Worm (Caenorhabditis elegans): ENCODE data around the gene srh-60.
A peak's percentile ranks its signal among the peaks of the same experiment; 100 is the strongest.

srh-60 gene

DNA sequence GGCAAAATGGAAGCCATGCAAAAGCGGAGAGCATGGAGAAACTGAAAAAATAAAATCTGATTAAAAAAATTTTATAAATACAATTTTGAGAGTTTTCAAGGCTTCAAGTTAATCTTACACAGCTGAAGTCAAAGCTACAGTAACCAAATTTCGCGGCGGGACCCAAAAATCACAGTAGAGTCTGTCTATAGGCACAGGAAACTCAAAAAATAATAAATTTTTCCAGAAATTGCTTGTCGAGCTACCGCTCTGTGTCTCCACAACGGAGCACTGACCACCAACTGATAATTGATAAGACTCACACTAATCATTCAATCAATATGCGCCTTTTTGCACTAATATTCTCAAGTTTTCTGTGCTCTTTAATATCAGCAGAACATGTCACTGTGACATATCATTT lies 33.1 kb upstream of the srh-60 start, which contains the start of gene W10G11.19:
W10G11.19 (plus strand) TSS at position 301 of the 400 bp plus-strand sequence.
- TF ChIP-seq nfya-1 (tag; optimal IDR thresholded peaks at IDR 0.05) = no peak
- no peak for TF ChIP-seq zip-5 (tag; optimal IDR thresholded peaks at IDR 0.05)
- TF ChIP-seq madf-2 (tag; optimal IDR thresholded peaks at IDR 0.05) = no peak
- no peak for TF ChIP-seq K09A11.1 (tag; optimal IDR thresholded peaks at IDR 0.05; ENCODE audit: insufficient read depth)
- no peak for TF ChIP-seq C38D4.7 (GFP tag; optimal IDR thresholded peaks at IDR 0.05)
- TF ChIP-seq odd-2 (tag; optimal IDR thresholded peaks at IDR 0.05) = no peak
- no peak for TF ChIP-seq sox-2 (GFP tag; IDR thresholded peaks at IDR 0.05)
- TF ChIP-seq T23F11.4 (GFP tag; optimal IDR thresholded peaks at IDR 0.05) = no peak
- TF ChIP-seq pag-3 (tag; optimal IDR thresholded peaks at IDR 0.05; ENCODE audit: borderline replicate concordance) = no peak
- no peak for TF ChIP-seq Y22D7AL.16 (tag; optimal IDR thresholded peaks at IDR 0.05)
- TF ChIP-seq unc-42 (tag; optimal IDR thresholded peaks at IDR 0.05) = no peak
- no peak for TF ChIP-seq ceh-14 (tag; optimal IDR thresholded peaks at IDR 0.05)
- TF ChIP-seq eyg-1 (tag; optimal IDR thresholded peaks at IDR 0.05) = no peak
- no peak for TF ChIP-seq dve-1 (tag; optimal IDR thresholded peaks at IDR 0.05)
- no peak for TF ChIP-seq hlh-6 (tag; optimal IDR thresholded peaks at IDR 0.05)
- TF ChIP-seq ceh-30 (tag; optimal IDR thresholded peaks at IDR 0.05) = no peak
- TF ChIP-seq tbx-7 (tag; optimal IDR thresholded peaks at IDR 0.05) = no peak
- TF ChIP-seq pha-4 (tag; optimal IDR thresholded peaks at IDR 0.05) = no peak

ce11 chrII:3553453-3553852 lies 30.0 kb upstream of the srh-60 start, which contains the start of gene dnc-3:
Gene dnc-3, plus strand, starts transcription at chrII:3553724.
- no peak for TF ChIP-seq lim-6 (tag; optimal IDR thresholded peaks at IDR 0.05)
- peak; percentile 61 for TF ChIP-seq ceh-14 (tag; optimal IDR thresholded peaks at IDR 0.05)
- TF ChIP-seq unc-42 (tag; optimal IDR thresholded peaks at IDR 0.05) = peak; percentile 60
- peak; percentile 4 for TF ChIP-seq ceh-2 (tag; optimal IDR thresholded peaks at IDR 0.05)
- TF ChIP-seq elt-2 (tag; optimal IDR thresholded peaks at IDR 0.05) = peak; percentile 32
- TF ChIP-seq ztf-16 (tag; optimal IDR thresholded peaks at IDR 0.05) = no peak
- TF ChIP-seq Y22D7AL.16 (tag; optimal IDR thresholded peaks at IDR 0.05) = no peak
- TF ChIP-seq ttx-3 (tag; optimal IDR thresholded peaks at IDR 0.05) = peak; percentile 42
- TF ChIP-seq ref-2 (tag; optimal IDR thresholded peaks at IDR 0.05) = no peak

DNA sequence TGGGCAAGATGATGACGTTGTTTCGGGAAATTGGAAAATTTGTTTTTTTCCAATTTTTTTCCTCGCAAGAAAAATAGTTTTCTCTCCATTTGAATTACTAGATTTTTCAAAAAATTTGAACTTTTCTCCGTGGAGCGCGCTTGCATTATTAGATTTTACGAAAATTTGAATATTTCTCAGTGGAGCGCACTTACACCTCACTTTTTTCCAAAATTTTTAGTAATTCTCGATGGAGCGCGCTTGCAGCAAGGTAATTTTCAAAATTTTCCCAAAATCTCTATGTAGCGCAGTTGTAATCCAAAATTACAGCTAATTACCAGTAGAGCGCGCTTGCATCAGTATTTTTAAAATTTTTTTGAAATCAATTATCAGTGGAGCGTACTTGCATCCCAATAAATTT lies 28.8 kb upstream of the srh-60 start:
- no peak for TF ChIP-seq ceh-19 (GFP tag; optimal IDR thresholded peaks at IDR 0.05)
- TF ChIP-seq unc-55 (GFP tag; optimal IDR thresholded peaks at IDR 0.05) = no peak
- no peak for TF ChIP-seq dve-1 (tag; optimal IDR thresholded peaks at IDR 0.05)
- no peak for TF ChIP-seq ceh-30 (tag; optimal IDR thresholded peaks at IDR 0.05)
- no peak for TF ChIP-seq C38D4.7 (GFP tag; optimal IDR thresholded peaks at IDR 0.05)
- no peak for TF ChIP-seq ztf-16 (tag; optimal IDR thresholded peaks at IDR 0.05)
- no peak for TF ChIP-seq unc-86 (tag; optimal IDR thresholded peaks at IDR 0.05)

ce11 chrII:3555281-3555680 lies 28.2 kb upstream of the srh-60 start:
- TF ChIP-seq lin-11 (tag; optimal IDR thresholded peaks at IDR 0.05) = no peak
- no peak for TF ChIP-seq elt-4 (tag; optimal IDR thresholded peaks at IDR 0.05)
- TF ChIP-seq sox-2 (GFP tag; IDR thresholded peaks at IDR 0.05) = no peak
- TF ChIP-seq lim-6 (tag; optimal IDR thresholded peaks at IDR 0.05) = no peak
- no peak for TF ChIP-seq hlh-8 (tag; optimal IDR thresholded peaks at IDR 0.05)
- no peak for TF ChIP-seq unc-42 (tag; optimal IDR thresholded peaks at IDR 0.05)
- no peak for TF ChIP-seq ahr-1 (tag; optimal IDR thresholded peaks at IDR 0.05)
- no peak for TF ChIP-seq ets-4 (tag; optimal IDR thresholded peaks at IDR 0.05)
- no peak for TF ChIP-seq nhr-11 (tag; optimal IDR thresholded peaks at IDR 0.05)
- TF ChIP-seq dmd-4 (tag; optimal IDR thresholded peaks at IDR 0.05; ENCODE audit: borderline replicate concordance) = no peak
- TF ChIP-seq fax-1 (tag; optimal IDR thresholded peaks at IDR 0.05) = no peak
- TF ChIP-seq nhr-232 (tag; optimal IDR thresholded peaks at IDR 0.05) = no peak
- no peak for TF ChIP-seq madf-2 (tag; optimal IDR thresholded peaks at IDR 0.05)
- TF ChIP-seq K09A11.1 (tag; optimal IDR thresholded peaks at IDR 0.05; ENCODE audit: insufficient read depth) = no peak
- no peak for TF ChIP-seq tbx-2 (tag; optimal IDR thresholded peaks at IDR 0.05)
- no peak for TF ChIP-seq pqm-1 (tag; optimal IDR thresholded peaks at IDR 0.05)
- TF ChIP-seq unc-55 (GFP tag; optimal IDR thresholded peaks at IDR 0.05) = no peak
